Worm (Caenorhabditis elegans): Measurements from ENCODE around the gene panl-2.

DNA sequence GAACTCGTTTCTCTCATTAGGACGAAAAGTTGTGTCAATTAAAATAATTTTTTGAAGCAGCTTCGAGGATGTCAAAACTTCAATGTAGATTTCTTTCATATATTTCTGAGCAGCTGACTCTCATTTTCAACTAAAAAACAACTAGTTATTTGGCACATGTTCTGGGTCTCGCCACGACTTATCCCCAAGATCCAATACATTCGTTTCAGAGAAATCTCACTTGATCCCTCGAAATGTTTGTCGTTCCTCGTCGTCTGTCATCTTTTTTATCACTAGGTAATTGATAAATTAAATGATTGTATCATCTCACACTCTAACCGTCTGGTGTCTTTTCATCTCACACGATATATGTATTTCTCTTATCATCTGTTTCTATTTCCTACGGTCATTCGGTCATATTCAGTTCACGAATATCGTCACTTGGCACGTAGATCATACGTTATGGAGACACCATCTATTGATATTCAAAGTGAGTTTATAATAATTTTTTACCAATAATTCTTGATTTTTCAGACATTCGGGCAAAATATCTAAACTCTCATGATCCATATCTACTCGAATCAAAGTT lies 5.9 kb downstream of the panl-2 start, which contains the start of the genes rpn-6.1 and F57B9.1:
- no peak for TF ChIP-seq unc-62 (GFP tag; optimal IDR thresholded peaks at IDR 0.05)
- no peak for TF ChIP-seq mdl-1 (tag; optimal IDR thresholded peaks at IDR 0.05)
- no peak for TF ChIP-seq lin-15B (tag; optimal IDR thresholded peaks at IDR 0.05)
- TF ChIP-seq nhr-76 (tag; optimal IDR thresholded peaks at IDR 0.05), result no peak
- TF ChIP-seq elt-2 (tag; optimal IDR thresholded peaks at IDR 0.05), result peak; percentile 59
- no peak for TF ChIP-seq nhr-28 (tag; optimal IDR thresholded peaks at IDR 0.05)
- TF ChIP-seq daf-12 (tag; optimal IDR thresholded peaks at IDR 0.05), result no peak

All from whole organism, L3 larva.